Fruit fly (Drosophila melanogaster) whole organism: ENCODE data around the gene CG33290.

ENCODE experiments used
- CG8478 ChIP-seq: fragments of >200 bp; optimal IDR thresholded peaks from 2 replicates; lab custom pipeline; 2018; ENCODE audit warnings: inconsistent platforms
- psq ChIP-seq: fragments of >200 bp; optimal IDR thresholded peaks from 2 replicates; lab custom pipeline; 2017

- TF ChIP-seq psq (lab: Kevin White, UChicago) = no peak
- no peak for TF ChIP-seq CG8478 (lab: Kevin White, UChicago)
Observed at dm6 chr3L:21496502-21496864, 45.7 kb upstream of the CG33290 start.
